1 fruit fly cellular context compared by ENCODE assay signal in the genomic region with DNA sequence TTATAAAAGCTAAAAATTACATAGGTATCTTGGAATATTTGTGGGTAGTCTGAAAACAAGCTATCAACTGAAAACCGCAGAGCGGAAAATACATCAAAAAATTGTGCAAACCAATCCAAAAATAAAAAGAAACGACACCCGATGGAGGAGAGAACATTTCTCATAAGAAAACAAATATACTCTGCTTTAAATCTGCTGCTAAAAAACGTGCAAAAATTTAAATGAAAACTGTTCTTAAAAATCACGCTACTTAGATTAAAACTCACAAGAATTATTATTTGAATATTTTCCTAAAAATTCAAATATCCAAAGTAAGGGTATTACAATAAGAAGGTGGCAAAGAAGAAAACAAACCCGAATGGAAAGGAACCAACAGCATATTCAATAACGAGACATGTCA.
TF ChIP-seq lines count a peak whose summit lies in the region.

No protein-coding gene starts in this region.

TF ChIP-seq in whole organism, embryonic, 481 proteins besides CTCF, POLR2A, EP300 and RAD21 (continued from another document and continues in another):
- TF ChIP-seq CG7357 (GFP tag; IDR thresholded peaks at IDR 0.05; lab: Robert Waterston, UW) (no peak), unc-4 (GFP tag; IDR thresholded peaks at IDR 0.05; lab: Robert Waterston, UW; ENCODE audit: partially characterized antibody) (no peak), Xrp1 (GFP tag; IDR thresholded peaks at IDR 0.05; lab: Robert Waterston, UW) (0 out of 2 replicates have a peak, but pooled peaks have one; percentile 17), ash1 (GFP tag; optimal IDR thresholded peaks at IDR 0.05; lab: Kevin White, UChicago) (no peak), bcd (GFP tag; optimal IDR thresholded peaks at IDR 0.05; lab: Kevin White, UChicago) (no peak), CG6254 (GFP tag; optimal IDR thresholded peaks at IDR 0.05; lab: Kevin White, UChicago) (no peak), caup (GFP tag; optimal IDR thresholded peaks at IDR 0.05; lab: Kevin White, UChicago; ENCODE audit: severe bottlenecking) (no peak), dmrt99B (tag; optimal IDR thresholded peaks at IDR 0.05; lab: Kevin White, UChicago) (peak; percentile 55), CG3995 (GFP tag; optimal IDR thresholded peaks at IDR 0.05; lab: Kevin White, UChicago) (no peak), CG18764 (GFP tag; optimal IDR thresholded peaks at IDR 0.05; lab: Kevin White, UChicago) (no peak), hkb (optimal IDR thresholded peaks at IDR 0.05; lab: Kevin White, UChicago) (no peak), hkb (GFP tag; IDR thresholded peaks at IDR 0.05; lab: Robert Waterston, UW) (peak; percentile 21; the same call in 1 of the 2 replicates), vfl (GFP tag; optimal IDR thresholded peaks at IDR 0.05; lab: Kevin White, UChicago) (no peak), tx (GFP tag; optimal IDR thresholded peaks at IDR 0.05; lab: Kevin White, UChicago) (no peak), bbx (GFP tag; IDR thresholded peaks at IDR 0.05; lab: Robert Waterston, UW; ENCODE audit: partially characterized antibody) (no peak), CG12391 (tag; optimal IDR thresholded peaks at IDR 0.05; lab: Kevin White, UChicago) (peak; percentile 47), CG7372 (GFP tag; IDR thresholded peaks at IDR 0.05; lab: Robert Waterston, UW) (no peak), CG30403 (GFP tag; optimal IDR thresholded peaks at IDR 0.05; lab: Kevin White, UChicago) (peak; percentile 25), Hsf (GFP tag; optimal IDR thresholded peaks at IDR 0.05; lab: Kevin White, UChicago) (no peak), eyg (GFP tag; optimal IDR thresholded peaks at IDR 0.05; lab: Kevin White, UChicago) (no peak), CG13287 (GFP tag; IDR thresholded peaks at IDR 0.05; lab: Robert Waterston, UW; ENCODE audit: partially characterized antibody) (no peak), CG34422 (GFP tag; IDR thresholded peaks at IDR 0.05; lab: Robert Waterston, UW) (no peak), CG10366 (GFP tag; IDR thresholded peaks at IDR 0.05; lab: Robert Waterston, UW) (peak; percentile 47), bsh (GFP tag; optimal IDR thresholded peaks at IDR 0.05; lab: Kevin White, UChicago) (peak in 1 of 2 experiments; percentile 40), ind (GFP tag; optimal IDR thresholded peaks at IDR 0.05; lab: Kevin White, UChicago) (peak; percentile 6), Kr (GFP tag; optimal IDR thresholded peaks at IDR 0.05; lab: Kevin White, UChicago) (no peak), esg (GFP tag; conservative IDR thresholded peaks at IDR 0.05; lab: Robert Waterston, UW) (0 out of 2 replicates have a peak, but pooled peaks have one; percentile 22), bowl (GFP tag; IDR thresholded peaks at IDR 0.05; lab: Robert Waterston, UW) (no peak), hth (optimal IDR thresholded peaks at IDR 0.05; lab: Kevin White, UChicago) (no peak), CG12155 (GFP tag; optimal IDR thresholded peaks at IDR 0.05; lab: Kevin White, UChicago) (no peak), sob (GFP tag; IDR thresholded peaks at IDR 0.05; lab: Robert Waterston, UW) (no peak), CG8281 (tag; optimal IDR thresholded peaks at IDR 0.05; lab: Kevin White, UChicago) (no peak), dati (GFP tag; IDR thresholded peaks at IDR 0.05; lab: Robert Waterston, UW) (no peak), CG8089 (GFP tag; optimal IDR thresholded peaks at IDR 0.05; lab: Kevin White, UChicago) (no peak), Asciz (GFP tag; optimal IDR thresholded peaks at IDR 0.05; lab: Kevin White, UChicago) (peak; percentile 23), ci (GFP tag; IDR thresholded peaks at IDR 0.05; lab: Robert Waterston, UW) (peak; percentile 41; the same call in 1 of the 3 replicates), vvl (GFP tag; IDR thresholded peaks at IDR 0.05; lab: Robert Waterston, UW) (peak; percentile 44; the same call in 1 of the 2 replicates), ham (GFP tag; IDR thresholded peaks at IDR 0.05; lab: Robert Waterston, UW) (no peak), PHDP (tag; optimal IDR thresholded peaks at IDR 0.05; lab: Kevin White, UChicago) (peak; percentile 28), CG8359 (GFP tag; optimal IDR thresholded peaks at IDR 0.05; lab: Kevin White, UChicago; ENCODE audit: borderline replicate concordance) (peak; percentile 3), CG18262 (tag; optimal IDR thresholded peaks at IDR 0.05; lab: Kevin White, UChicago) (peak; percentile 49), HmgD (GFP tag; optimal IDR thresholded peaks at IDR 0.05; lab: Kevin White, UChicago) (no peak), CG6689 (GFP tag; IDR thresholded peaks at IDR 0.05; lab: Robert Waterston, UW) (peak; percentile 36; the same call in 1 of the 2 replicates), Fer1 (GFP tag; optimal IDR thresholded peaks at IDR 0.05; lab: Kevin White, UChicago) (peak; percentile 7), dpn (GFP tag; optimal IDR thresholded peaks at IDR 0.05; lab: Kevin White, UChicago) (peak in 1 of 2 experiments; percentile 28), dysf (GFP tag; IDR thresholded peaks at IDR 0.05; lab: Robert Waterston, UW) (peak; percentile 72), exex (tag; optimal IDR thresholded peaks at IDR 0.05; lab: Kevin White, UChicago) (no peak), CG12769 (tag; optimal IDR thresholded peaks at IDR 0.05; lab: Kevin White, UChicago) (no peak), slbo (GFP tag; IDR thresholded peaks at IDR 0.05; lab: Robert Waterston, UW) (peak; percentile 45; the same call in 1 of the 2 replicates), CG3838 (GFP tag; optimal IDR thresholded peaks at IDR 0.05; lab: Kevin White, UChicago) (no peak), Ets97D (GFP tag; optimal IDR thresholded peaks at IDR 0.05; lab: Kevin White, UChicago) (no peak), B-H2 (GFP tag; optimal IDR thresholded peaks at IDR 0.05; lab: Kevin White, UChicago) (no peak), CG8388 (GFP tag; optimal IDR thresholded peaks at IDR 0.05; lab: Kevin White, UChicago) (peak; percentile 5), psq (GFP tag; optimal IDR thresholded peaks at IDR 0.05; lab: Kevin White, UChicago) (no peak), lmd (GFP tag; IDR thresholded peaks at IDR 0.05; lab: Robert Waterston, UW) (peak; percentile 48; the same call in 1 of the 2 replicates), CG43689 (GFP tag; IDR thresholded peaks at IDR 0.05; lab: Robert Waterston, UW) (0 out of 2 replicates have a peak, but pooled peaks have one; percentile 11), Atf3 (GFP tag; optimal IDR thresholded peaks at IDR 0.05; lab: Kevin White, UChicago) (no peak), CG10147 (GFP tag; optimal IDR thresholded peaks at IDR 0.05; lab: Kevin White, UChicago) (peak; percentile 14), Sox102F (GFP tag; optimal IDR thresholded peaks at IDR 0.05; lab: Kevin White, UChicago) (peak; percentile 44), Lim3 (GFP tag; IDR thresholded peaks at IDR 0.05; lab: Robert Waterston, UW) (no peak), prd (optimal IDR thresholded peaks at IDR 0.05; lab: Kevin White, UChicago) (no peak), prd (GFP tag; IDR thresholded peaks at IDR 0.05; lab: Robert Waterston, UW) (no peak), CG4854 (GFP tag; optimal IDR thresholded peaks at IDR 0.05; lab: Kevin White, UChicago) (no peak), zfh1 (GFP tag; IDR thresholded peaks at IDR 0.05; lab: Robert Waterston, UW) (peak; percentile 22; the same call in 1 of the 3 replicates), CG11504 (tag; optimal IDR thresholded peaks at IDR 0.05; lab: Kevin White, UChicago) (peak; percentile 68), row (GFP tag; IDR thresholded peaks at IDR 0.05; lab: Robert Waterston, UW) (peak; percentile 72), D19B (GFP tag; optimal IDR thresholded peaks at IDR 0.05; lab: Kevin White, UChicago) (no peak), aop (GFP tag; IDR thresholded peaks at IDR 0.05; lab: Robert Waterston, UW) (no peak), unpg (GFP tag; optimal IDR thresholded peaks at IDR 0.05; lab: Kevin White, UChicago) (peak; percentile 36), CG15269 (tag; optimal IDR thresholded peaks at IDR 0.05; lab: Kevin White, UChicago) (peak; percentile 56), CG18599 (GFP tag; optimal IDR thresholded peaks at IDR 0.05; lab: Kevin White, UChicago) (peak; percentile 22), nau (GFP tag; optimal IDR thresholded peaks at IDR 0.05; lab: Kevin White, UChicago) (no peak), Ada2b (GFP tag; IDR thresholded peaks at IDR 0.05; lab: Robert Waterston, UW) (peak; percentile 57), CG1024 (GFP tag; IDR thresholded peaks at IDR 0.05; lab: Robert Waterston, UW) (no peak), seq (GFP tag; IDR thresholded peaks at IDR 0.05; lab: Robert Waterston, UW) (peak; percentile 49; the same call in 1 of the 2 replicates), gem (tag; optimal IDR thresholded peaks at IDR 0.05; lab: Kevin White, UChicago) (peak; percentile 69), E2f1 (GFP tag; IDR thresholded peaks at IDR 0.05; lab: Robert Waterston, UW) (no peak), nom (GFP tag; optimal IDR thresholded peaks at IDR 0.05; lab: Kevin White, UChicago) (no peak), Neu2 (GFP tag; optimal IDR thresholded peaks at IDR 0.05; lab: Kevin White, UChicago; ENCODE audit: borderline replicate concordance) (no peak), zf30C (GFP tag; optimal IDR thresholded peaks at IDR 0.05; lab: Kevin White, UChicago) (no peak), D19A (tag; optimal IDR thresholded peaks at IDR 0.05; lab: Kevin White, UChicago) (peak; percentile 97), trem (tag; optimal IDR thresholded peaks at IDR 0.05; lab: Kevin White, UChicago) (peak; percentile 21), CG7786 (GFP tag; optimal IDR thresholded peaks at IDR 0.05; lab: Kevin White, UChicago) (no peak), lab (GFP tag; optimal IDR thresholded peaks at IDR 0.05; lab: Kevin White, UChicago) (peak; percentile 28), CG8924 (tag; optimal IDR thresholded peaks at IDR 0.05; lab: Kevin White, UChicago) (peak; percentile 18), ro (GFP tag; IDR thresholded peaks at IDR 0.05; lab: Robert Waterston, UW) (no peak), Atf6 (GFP tag; IDR thresholded peaks at IDR 0.05; lab: Robert Waterston, UW) (peak; percentile 28; the same call in 1 of the 2 replicates), CG9437 (GFP tag; optimal IDR thresholded peaks at IDR 0.05; lab: Kevin White, UChicago) (peak; percentile 20), CG13894 (tag; optimal IDR thresholded peaks at IDR 0.05; lab: Kevin White, UChicago) (no peak), Rfx (GFP tag; IDR thresholded peaks at IDR 0.05; lab: Robert Waterston, UW) (peak; percentile 58), MTF-1 (GFP tag; optimal IDR thresholded peaks at IDR 0.05; lab: Kevin White, UChicago; ENCODE audit: borderline replicate concordance) (no peak), tap (tag; optimal IDR thresholded peaks at IDR 0.05; lab: Kevin White, UChicago) (peak; percentile 56), eve (GFP tag; optimal IDR thresholded peaks at IDR 0.05; lab: Kevin White, UChicago) (peak in 1 of 2 experiments; percentile 19), ap (GFP tag; IDR thresholded peaks at IDR 0.05; lab: Robert Waterston, UW) (peak; percentile 10; the same call in 1 of the 2 replicates), otp (GFP tag; IDR thresholded peaks at IDR 0.05; lab: Robert Waterston, UW) (0 out of 3 replicates have a peak, but pooled peaks have one; percentile 53), CG34376 (GFP tag; optimal IDR thresholded peaks at IDR 0.05; lab: Kevin White, UChicago) (no peak), CG2875 (GFP tag; optimal IDR thresholded peaks at IDR 0.05; lab: Kevin White, UChicago) (no peak), CG4617 (GFP tag; optimal IDR thresholded peaks at IDR 0.05; lab: Kevin White, UChicago; ENCODE audit: borderline replicate concordance) (no peak), sqz (GFP tag; optimal IDR thresholded peaks at IDR 0.05; lab: Kevin White, UChicago) (no peak), CG18476 (GFP tag; optimal IDR thresholded peaks at IDR 0.05; lab: Kevin White, UChicago) (no peak), Optix (GFP tag; IDR thresholded peaks at IDR 0.05; lab: Robert Waterston, UW) (no peak), lov (optimal IDR thresholded peaks at IDR 0.05; lab: Kevin White, UChicago) (no peak), lov (GFP tag; IDR thresholded peaks at IDR 0.05; lab: Robert Waterston, UW) (no peak), btn (GFP tag; optimal IDR thresholded peaks at IDR 0.05; lab: Kevin White, UChicago) (no peak), odd (GFP tag; optimal IDR thresholded peaks at IDR 0.05; lab: Kevin White, UChicago) (no peak), CG6765 (GFP tag; optimal IDR thresholded peaks at IDR 0.05; lab: Kevin White, UChicago) (no peak), CG17328 (GFP tag; IDR thresholded peaks at IDR 0.05; lab: Robert Waterston, UW) (peak; percentile 51; the same call in 1 of the 2 replicates), CG11398 (GFP tag; optimal IDR thresholded peaks at IDR 0.05; lab: Kevin White, UChicago) (no peak), CG14710 (tag; optimal IDR thresholded peaks at IDR 0.05; lab: Kevin White, UChicago) (peak; percentile 21), Ssrp (tag; optimal IDR thresholded peaks at IDR 0.05; lab: Kevin White, UChicago) (peak; percentile 38), Ptx1 (GFP tag; IDR thresholded peaks at IDR 0.05; lab: Robert Waterston, UW) (peak; percentile 54), CG7839 (tag; optimal IDR thresholded peaks at IDR 0.05; lab: Kevin White, UChicago) (peak; percentile 46), Antp (GFP tag; optimal IDR thresholded peaks at IDR 0.05; lab: Kevin White, UChicago) (no peak), CG3847 (GFP tag; IDR thresholded peaks at IDR 0.05; lab: Robert Waterston, UW) (peak; percentile 18; the same call in 1 of the 2 replicates), CoRest (tag; optimal IDR thresholded peaks at IDR 0.05; lab: Kevin White, UChicago) (peak; percentile 63), CG13123 (GFP tag; optimal IDR thresholded peaks at IDR 0.05; lab: Kevin White, UChicago) (no peak), CG32767 (GFP tag; IDR thresholded peaks at IDR 0.05; lab: Robert Waterston, UW) (no peak), phol (tag; optimal IDR thresholded peaks at IDR 0.05; lab: Kevin White, UChicago) (peak; percentile 43), CG31441 (GFP tag; IDR thresholded peaks at IDR 0.05; lab: Robert Waterston, UW) (peak; percentile 42; the same call in 1 of the 2 replicates), slou (GFP tag; optimal IDR thresholded peaks at IDR 0.05; lab: Kevin White, UChicago) (no peak), Camta (GFP tag; optimal IDR thresholded peaks at IDR 0.05; lab: Kevin White, UChicago) (peak; percentile 20), fd96Cb (tag; optimal IDR thresholded peaks at IDR 0.05; lab: Kevin White, UChicago) (peak; percentile 20), pfk (GFP tag; optimal IDR thresholded peaks at IDR 0.05; lab: Kevin White, UChicago) (no peak), Blimp-1 (GFP tag; optimal IDR thresholded peaks at IDR 0.05; lab: Kevin White, UChicago) (peak; percentile 38), Oli (tag; optimal IDR thresholded peaks at IDR 0.05; lab: Kevin White, UChicago) (peak; percentile 29), grau (tag; optimal IDR thresholded peaks at IDR 0.05; lab: Kevin White, UChicago) (peak; percentile 33), CG9797 (GFP tag; optimal IDR thresholded peaks at IDR 0.05; lab: Kevin White, UChicago) (no peak)
